Worm (Caenorhabditis elegans) whole organism, L4 larva: ENCODE results near the gene fbxa-18.

ENCODE experiments used
- F10B5.3 ChIP-seq: sonication (generic microtip); optimal IDR thresholded peaks from 2 replicates; lab custom pipeline; 2016; ENCODE audit warnings: mild to moderate bottlenecking, missing genetic modification characterization, missing compliant biosample characterization
- F26F4.8 ChIP-seq: fragments of 200-800 bp; sonication (Bioruptor generic); conservative IDR thresholded peaks from 2 replicates; pipeline ENCODE4 v1.3.6; 2022; ENCODE audit warnings: missing genetic modification characterization, missing compliant biosample characterization
- F37D6.2 ChIP-seq: sonication (generic microtip); optimal IDR thresholded peaks from 2 replicates; lab custom pipeline; 2016; ENCODE audit warnings: mild to moderate bottlenecking, missing genetic modification characterization, missing compliant biosample characterization
- T20F7.1 ChIP-seq: fragments of 200-800 bp; sonication (Bioruptor generic); optimal IDR thresholded peaks from 2 replicates; lab custom pipeline; 2018; ENCODE audit warnings: mild to moderate bottlenecking, missing genetic modification characterization, missing compliant biosample characterization
- ZK337.2 ChIP-seq: fragments of 200-800 bp; sonication (Bioruptor generic); IDR thresholded peaks from 2 replicates; pipeline ENCODE4 v1.3.6; 2022; ENCODE audit warnings: missing genetic modification reagents, missing genetic modification characterization, missing compliant biosample characterization
- aha-1 ChIP-seq: fragments of 150-350 bp; peaks from one replicate; lab custom pipeline; 2014; ENCODE audit warnings: missing biosample characterization, missing genetic modification characterization
- arid-1 ChIP-seq: fragments of 200-800 bp; sonication (Bioruptor generic); conservative IDR thresholded peaks from 2 replicates; pipeline ENCODE4 v1.3.6; 2022; ENCODE audit warnings: missing genetic modification reagents, missing genetic modification characterization, missing compliant biosample characterization
- ctbp-1 ChIP-seq: fragments of 200-800 bp; sonication (Bioruptor generic); IDR thresholded peaks from 2 replicates; pipeline ENCODE4 v1.3.6; 2022; ENCODE audit warnings: missing genetic modification reagents, missing genetic modification characterization, missing compliant biosample characterization
- daf-12 ChIP-seq: fragments of 150-350 bp; optimal IDR thresholded peaks from 2 replicates; lab custom pipeline; 2014; ENCODE audit warnings: missing biosample characterization, missing genetic modification reagents, missing genetic modification characterization
- dmd-6 ChIP-seq: fragments of 200-800 bp; sonication (Bioruptor generic); IDR thresholded peaks from 2 replicates; pipeline ENCODE4 v1.3.6; 2022; ENCODE audit warnings: missing genetic modification reagents, missing genetic modification characterization, missing compliant biosample characterization
- dmd-9 ChIP-seq: fragments of 200-800 bp; sonication (Bioruptor generic); IDR thresholded peaks from 2 replicates; pipeline ENCODE4 v1.3.6; 2022; ENCODE audit warnings: missing genetic modification reagents, missing genetic modification characterization, missing compliant biosample characterization
- dve-1 ChIP-seq: sonication (generic microtip); optimal IDR thresholded peaks from 2 replicates; lab custom pipeline; 2017; ENCODE audit warnings: antibody characterized with exemption, mild to moderate bottlenecking, missing genetic modification characterization, missing compliant biosample characterization; ENCODE audit not compliant: insufficient read depth
- egl-27 ChIP-seq: sonication (generic microtip); optimal IDR thresholded peaks from 3 replicates; lab custom pipeline; 2017; ENCODE audit warnings: missing biosample characterization, missing genetic modification reagents, missing genetic modification characterization
- egl-43 ChIP-seq: fragments of 200-800 bp; sonication (Bioruptor generic); IDR thresholded peaks from 2 replicates; pipeline ENCODE4 v1.3.6; 2022; ENCODE audit warnings: missing genetic modification reagents, missing genetic modification characterization, missing compliant biosample characterization
- fos-1 ChIP-seq: fragments of 150-350 bp; optimal IDR thresholded peaks from 2 replicates; lab custom pipeline; 2014; ENCODE audit warnings: missing biosample characterization, missing genetic modification characterization
- lin-1 ChIP-seq: fragments of 200-800 bp; sonication (Bioruptor generic); IDR thresholded peaks from 2 replicates; pipeline ENCODE4 v1.3.6; 2022; ENCODE audit warnings: missing genetic modification reagents, missing genetic modification characterization, missing compliant biosample characterization
- lin-38 ChIP-seq: fragments of 200-800 bp; sonication (Bioruptor generic); IDR thresholded peaks from 2 replicates; pipeline ENCODE4 v1.3.6; 2022; ENCODE audit warnings: missing genetic modification reagents, missing genetic modification characterization, missing compliant biosample characterization
- lin-39 ChIP-seq: fragments of 150-350 bp; optimal IDR thresholded peaks from 2 replicates; lab custom pipeline; 2014; ENCODE audit warnings: missing biosample characterization, missing genetic modification reagents, missing genetic modification characterization
- madf-5 ChIP-seq, 2 experiments: fragments of 200-800 bp; sonication (Bioruptor generic); IDR thresholded peaks; 2 replicates each; pipeline ENCODE4 v1.3.6; 2022; ENCODE audit warnings: missing compliant biosample characterization in 2 of 2, missing genetic modification characterization in 2 of 2
- mep-1 ChIP-seq: fragments of 150-350 bp; sonication (generic microtip); optimal IDR thresholded peaks from 3 replicates; lab custom pipeline; 2014; ENCODE audit warnings: missing biosample characterization, missing genetic modification characterization
- mes-2 ChIP-seq: sonication (generic microtip); optimal IDR thresholded peaks from 2 replicates; lab custom pipeline; 2016; ENCODE audit warnings: missing genotype, mild to moderate bottlenecking, missing genetic modification characterization, missing compliant biosample characterization; ENCODE audit not compliant: poor library complexity, severe bottlenecking
- mxl-3 ChIP-seq: fragments of 200-800 bp; sonication (Bioruptor generic); optimal IDR thresholded peaks from 2 replicates; lab custom pipeline; 2018; ENCODE audit warnings: mild to moderate bottlenecking, missing genetic modification characterization, missing compliant biosample characterization
- nhr-111 ChIP-seq: fragments of 200-800 bp; sonication (Bioruptor generic); optimal IDR thresholded peaks from 2 replicates; lab custom pipeline; 2018; ENCODE audit warnings: mild to moderate bottlenecking, missing genetic modification characterization, missing compliant biosample characterization
- nhr-25 ChIP-seq: sonication (generic microtip); optimal IDR thresholded peaks from 2 replicates; lab custom pipeline; 2017; ENCODE audit warnings: missing genetic modification characterization, mild to moderate bottlenecking, missing compliant biosample characterization, antibody characterized with exemption, moderate library complexity, borderline replicate concordance; ENCODE audit not compliant: insufficient read depth
- nhr-41 ChIP-seq: fragments of 200-800 bp; sonication (Bioruptor generic); IDR thresholded peaks from 2 replicates; pipeline ENCODE4 v1.3.6; 2022; ENCODE audit warnings: missing genetic modification reagents, missing genetic modification characterization, missing compliant biosample characterization
- nhr-6 ChIP-seq: fragments of 150-350 bp; optimal IDR thresholded peaks from 2 replicates; lab custom pipeline; 2014; ENCODE audit warnings: missing biosample characterization, missing genetic modification characterization
- nhr-76 ChIP-seq: fragments of 150-350 bp; optimal IDR thresholded peaks from 2 replicates; lab custom pipeline; 2014; ENCODE audit warnings: missing biosample characterization, missing genetic modification characterization
- nhr-77 ChIP-seq: fragments of 150-350 bp; optimal IDR thresholded peaks from 2 replicates; lab custom pipeline; 2014; ENCODE audit warnings: missing biosample characterization, missing genetic modification characterization
- snpc-4 ChIP-seq: fragments of 150-350 bp; optimal IDR thresholded peaks from 2 replicates; lab custom pipeline; 2014; ENCODE audit warnings: missing biosample characterization, missing genetic modification characterization
- tra-1 ChIP-seq: fragments of 200-800 bp; sonication (Bioruptor generic); IDR thresholded peaks from 2 replicates; pipeline ENCODE4 v1.3.6; 2022; ENCODE audit warnings: missing genetic modification reagents, missing genetic modification characterization, missing compliant biosample characterization
- unc-62 ChIP-seq, 3 experiments: fragments of 150-350 bp in 1 of 3; sonication (generic microtip); optimal IDR thresholded peaks in 2 of 3; peaks in 1 of 3; 1 replicate in 1 of 3; 2 replicates in 2 of 3; lab custom pipeline; 2014 to 2017; ENCODE audit warnings: missing biosample characterization in 3 of 3, missing genetic modification characterization in 3 of 3, missing genetic modification reagents in 3 of 3, missing genotype in 1 of 3
- zag-1 ChIP-seq: fragments of 150-350 bp; optimal IDR thresholded peaks from 2 replicates; lab custom pipeline; 2014; ENCODE audit warnings: missing biosample characterization, missing genetic modification characterization
- zfp-2 ChIP-seq: sonication (generic microtip); optimal IDR thresholded peaks from 2 replicates; lab custom pipeline; 2016; ENCODE audit warnings: mild to moderate bottlenecking, missing genetic modification characterization, missing compliant biosample characterization
- zip-2 ChIP-seq: fragments of 150-350 bp; optimal IDR thresholded peaks from 2 replicates; lab custom pipeline; 2014; ENCODE audit warnings: missing biosample characterization, missing genetic modification characterization

fbxa-18 gene

ce11 chrV:16182110-16182509 is 39.6 kb downstream of the fbxa-18 start, which contains the start of gene srz-13:
srz-13 (plus strand) TSS chrV:16182410.
- TF ChIP-seq nhr-6 (tag; lab: Kevin White, UChicago) (no peak), ZK337.2 (GFP tag; lab: Robert Waterston, UW) (no peak), nhr-41 (GFP tag; lab: Robert Waterston, UW) (no peak), nhr-77 (no peak), egl-27 (tag; lab: Kevin White, UChicago) (no peak), T20F7.1 (GFP tag; lab: Kevin White, UChicago) (no peak), nhr-25 (tag; lab: Kevin White, UChicago) (no peak), lin-1 (no peak), dmd-6 (GFP tag; lab: Robert Waterston, UW) (no peak), mes-2 (tag; lab: Kevin White, UChicago) (no peak), aha-1 (no peak), ctbp-1 (no peak), zip-2 (tag; lab: Kevin White, UChicago) (no peak), nhr-76 (tag; lab: Kevin White, UChicago) (no peak), tra-1 (GFP tag; lab: Robert Waterston, UW) (no peak), zfp-2 (tag; lab: Kevin White, UChicago) (no peak), nhr-111 (no peak), lin-38 (GFP tag; lab: Robert Waterston, UW) (no peak), egl-43 (GFP tag; lab: Robert Waterston, UW) (no peak)

DNA sequence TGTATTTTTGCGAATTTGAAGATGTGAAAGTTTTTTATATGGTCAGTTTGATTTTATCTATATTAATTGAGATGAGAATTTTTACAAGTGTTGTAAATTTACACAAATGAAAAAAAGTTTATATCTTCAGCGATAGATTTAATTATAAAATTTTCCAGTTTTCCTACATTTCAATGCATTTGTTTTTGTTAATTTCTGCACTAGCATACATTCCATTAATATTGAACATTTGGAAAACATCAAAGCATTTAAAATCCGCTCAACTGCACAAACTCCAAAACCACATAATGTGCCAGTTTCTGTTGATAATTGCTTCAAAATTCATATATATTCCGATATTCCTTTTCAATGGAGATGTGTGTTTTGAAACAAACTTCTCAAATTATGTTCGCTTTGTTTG is 40.4 kb downstream of the fbxa-18 start, which contains the start of gene srh-277:
Gene srh-277 (plus strand): TSS at position 301 of the 400 bp plus-strand sequence.
- no peak for TF ChIP-seq mep-1 (tag; lab: Kevin White, UChicago)
- TF ChIP-seq F26F4.8 (GFP tag; lab: Robert Waterston, UW), result no peak
- no peak for TF ChIP-seq nhr-77
- no peak for TF ChIP-seq ZK337.2 (GFP tag; lab: Robert Waterston, UW)
- no peak for TF ChIP-seq unc-62 (GFP tag; optimal IDR thresholded peaks at IDR 0.05 in 1 of 2; lab: Kevin White, UChicago)
- no peak for TF ChIP-seq unc-62 (tag; optimal IDR thresholded peaks at IDR 0.05; lab: Kevin White, UChicago)

ce11 chrV:16183357-16183756 is 40.9 kb downstream of the fbxa-18 start, which contains the start of gene srz-14:
srz-14 (plus strand) TSS chrV:16183657.
- no peak for TF ChIP-seq mxl-3 (GFP tag; lab: Kevin White, UChicago)
- no peak for TF ChIP-seq mes-2 (tag; lab: Kevin White, UChicago)
- no peak for TF ChIP-seq F10B5.3
- no peak for TF ChIP-seq ZK337.2 (GFP tag; lab: Robert Waterston, UW)
- no peak for TF ChIP-seq arid-1 (GFP tag; lab: Robert Waterston, UW)
- TF ChIP-seq daf-12 (tag; lab: Kevin White, UChicago), result no peak
- no peak for TF ChIP-seq fos-1 (tag; lab: Kevin White, UChicago)
- TF ChIP-seq F37D6.2, result no peak
- TF ChIP-seq dve-1 (tag; lab: Kevin White, UChicago), result no peak
- no peak for TF ChIP-seq lin-39 (tag; lab: Kevin White, UChicago)
- no peak for TF ChIP-seq dmd-9 (GFP tag; lab: Robert Waterston, UW)
- TF ChIP-seq snpc-4 (tag; lab: Kevin White, UChicago), result no peak
- TF ChIP-seq madf-5 (GFP tag; IDR thresholded peaks at IDR 0.05; lab: Robert Waterston, UW), result no peak

- TF ChIP-seq zag-1, result no peak
- TF ChIP-seq nhr-77, result no peak
Observed at ce11 chrV:16190485-16190884, 48.0 kb downstream of the fbxa-18 start, which contains the start of gene srh-281. srh-281 (plus strand) TSS chrV:16190785.
